Fruit fly (Drosophila melanogaster): ENCODE data around the gene CG13887.

CG13887 gene

dm6 chr3L:881496-882235 is 44.0 kb downstream of the CG13887 start, which contains the start of gene CG13907 (continued):
- TF ChIP-seq CG4360 (GFP tag; IDR thresholded peaks at IDR 0.05): 0 out of 2 replicates have a peak, but pooled peaks have one; percentile 14
- TF ChIP-seq wor (GFP tag; IDR thresholded peaks at IDR 0.05): no peak
- no peak for TF ChIP-seq ac (GFP tag; optimal IDR thresholded peaks at IDR 0.05)
- no peak for TF ChIP-seq HLH54F (GFP tag; optimal IDR thresholded peaks at IDR 0.05)
- TF ChIP-seq Med (GFP tag): peak; percentile 78
- no peak for TF ChIP-seq mld (GFP tag; IDR thresholded peaks at IDR 0.05; ENCODE audit: partially characterized antibody)
- no peak for TF ChIP-seq Camta (GFP tag; optimal IDR thresholded peaks at IDR 0.05)
- no peak for TF ChIP-seq CG4328 (GFP tag; optimal IDR thresholded peaks at IDR 0.05)
- no peak for TF ChIP-seq CG12299 (tag; optimal IDR thresholded peaks at IDR 0.05)
- no peak for TF ChIP-seq CG10209 (GFP tag; optimal IDR thresholded peaks at IDR 0.05)
- no peak for TF ChIP-seq ems (GFP tag; optimal IDR thresholded peaks at IDR 0.05)
- no peak for TF ChIP-seq insv (GFP tag; optimal IDR thresholded peaks at IDR 0.05)
- TF ChIP-seq nau (GFP tag; optimal IDR thresholded peaks at IDR 0.05): peak; percentile 49
- TF ChIP-seq Adf1 (GFP tag; IDR thresholded peaks at IDR 0.05): 0 out of 2 replicates have a peak, but pooled peaks have one; percentile 5
- no peak for TF ChIP-seq CG3163 (GFP tag; optimal IDR thresholded peaks at IDR 0.05)
- TF ChIP-seq CG14667 (GFP tag; IDR thresholded peaks at IDR 0.05): no peak
- TF ChIP-seq Nf-YA (GFP tag; IDR thresholded peaks at IDR 0.05): no peak
- TF ChIP-seq Chrac-16 (GFP tag; optimal IDR thresholded peaks at IDR 0.05): no peak
- TF ChIP-seq CG11398 (GFP tag; optimal IDR thresholded peaks at IDR 0.05): no peak
- TF ChIP-seq CG15269 (tag; optimal IDR thresholded peaks at IDR 0.05): no peak
- TF ChIP-seq CG12659 (GFP tag; optimal IDR thresholded peaks at IDR 0.05): no peak
- no peak for TF ChIP-seq CG11560 (tag; IDR thresholded peaks at IDR 0.05)
- no peak for TF ChIP-seq chif (GFP tag; optimal IDR thresholded peaks at IDR 0.05)
- TF ChIP-seq PHDP (tag; optimal IDR thresholded peaks at IDR 0.05): peak; percentile 26
- no peak for TF ChIP-seq CG1832 (GFP tag; optimal IDR thresholded peaks at IDR 0.05)
- TF ChIP-seq danr (GFP tag; IDR thresholded peaks at IDR 0.05): no peak
- TF ChIP-seq crp (GFP tag; optimal IDR thresholded peaks at IDR 0.05): peak in 1 of 2 experiments; percentile 67
- TF ChIP-seq unc-4 (GFP tag; IDR thresholded peaks at IDR 0.05; ENCODE audit: partially characterized antibody): peak; percentile 43; the same call in 1 of the 2 replicates
- TF ChIP-seq NFAT (GFP tag; IDR thresholded peaks at IDR 0.05): no peak
- TF ChIP-seq CG8089 (GFP tag; optimal IDR thresholded peaks at IDR 0.05): no peak
- no peak for TF ChIP-seq CG14050 (GFP tag; IDR thresholded peaks at IDR 0.05)
- peak; percentile 5 for TF ChIP-seq HLHmδ (GFP tag; optimal IDR thresholded peaks at IDR 0.05)
- TF ChIP-seq CG1792 (GFP tag; optimal IDR thresholded peaks at IDR 0.05): no peak
- no peak for TF ChIP-seq CG34376 (GFP tag; optimal IDR thresholded peaks at IDR 0.05)
- TF ChIP-seq Mrtf (GFP tag; IDR thresholded peaks at IDR 0.05): no peak
- peak; percentile 43; the same call in 1 of the 2 replicates for TF ChIP-seq hbn (GFP tag; IDR thresholded peaks at IDR 0.05; ENCODE audit: partially characterized antibody)
- TF ChIP-seq amos (GFP tag; IDR thresholded peaks at IDR 0.05; ENCODE audit: partially characterized antibody): no peak
- TF ChIP-seq CG2712 (tag; optimal IDR thresholded peaks at IDR 0.05): no peak
- no peak for TF ChIP-seq CG17568 (GFP tag; optimal IDR thresholded peaks at IDR 0.05)
- no peak for TF ChIP-seq CG17802 (tag; optimal IDR thresholded peaks at IDR 0.05)
- no peak for TF ChIP-seq NfI (GFP tag; optimal IDR thresholded peaks at IDR 0.05)
- peak; percentile 17; the same call in 1 of the 3 replicates for TF ChIP-seq Doc3 (GFP tag; IDR thresholded peaks at IDR 0.05; ENCODE audit: partially characterized antibody)
- no peak for TF ChIP-seq CG1602 (GFP tag; optimal IDR thresholded peaks at IDR 0.05)
- TF ChIP-seq sisA (GFP tag; IDR thresholded peaks at IDR 0.05): no peak
- no peak for TF ChIP-seq tap (tag; optimal IDR thresholded peaks at IDR 0.05)
